Fruit fly (Drosophila melanogaster) Kc167 (cell line): ENCODE measurements around the gene CG42659.

Source experiments
- Myc ChIP-seq: fragments of >200 bp; optimal IDR thresholded peaks from 2 replicates; lab custom pipeline; 2017; ENCODE audit warnings: missing external identifiers
- Sin3A ChIP-seq: fragments of >200 bp; optimal IDR thresholded peaks from 2 replicates; lab custom pipeline; 2018; ENCODE audit warnings: missing external identifiers
- insv ChIP-seq: fragments of >200 bp; optimal IDR thresholded peaks from 3 replicates; lab custom pipeline; 2018; ENCODE audit warnings: missing external identifiers
- psq ChIP-seq: fragments of >200 bp; optimal IDR thresholded peaks from 2 replicates; lab custom pipeline; 2017; ENCODE audit warnings: missing external identifiers
- ttk ChIP-seq: sonication (Bioruptor generic); optimal IDR thresholded peaks from 2 replicates; lab custom pipeline; 2017; ENCODE audit warnings: missing external identifiers

- TF ChIP-seq psq (lab: Kevin White, UChicago) (no peak), Sin3A (lab: Kevin White, UChicago) (no peak), ttk (lab: Kevin White, UChicago) (no peak), Myc (lab: Kevin White, UChicago) (no peak), insv (no peak)
Observed at dm6 chr2L:18006327-18006726, 833 bp upstream of the CG42659 start, which contains the start of gene CG5693.
